Fruit fly (Drosophila melanogaster): ENCODE data around the gene Chrac-16.

DNA sequence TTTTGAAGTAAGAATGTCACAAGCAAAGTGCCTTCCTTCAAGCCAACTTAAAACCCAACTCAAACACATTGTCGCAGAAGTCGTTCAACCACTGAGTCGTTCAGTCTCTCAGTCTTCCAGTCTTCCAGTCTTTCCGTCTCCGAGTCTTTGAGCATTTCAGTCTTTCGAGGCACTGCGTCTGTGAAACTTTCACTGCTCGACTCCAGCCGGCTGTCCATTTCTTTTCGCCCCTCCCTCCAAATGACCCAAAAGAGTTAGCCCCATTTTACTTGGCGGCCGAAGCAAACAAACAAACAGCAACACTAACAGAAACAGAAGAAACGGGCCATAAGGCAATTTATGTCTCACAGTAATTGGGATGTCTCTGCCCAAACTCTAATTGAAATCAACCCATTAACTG lies 16.8 kb downstream of the Chrac-16 start:
- TF ChIP-seq kay (GFP tag; ENCODE audit: borderline replicate concordance): no peak
- no peak for TF ChIP-seq CG7045 (GFP tag; optimal IDR thresholded peaks at IDR 0.05)
- no peak for TF ChIP-seq CG1620 (GFP tag; optimal IDR thresholded peaks at IDR 0.05)
- no peak for TF ChIP-seq pad (GFP tag; optimal IDR thresholded peaks at IDR 0.05)
- TF ChIP-seq Clk (GFP tag; optimal IDR thresholded peaks at IDR 0.05): no peak
- TF ChIP-seq CG33017 (tag; optimal IDR thresholded peaks at IDR 0.05): no peak
